Fruit fly (Drosophila melanogaster) whole organism, embryonic: ENCODE measurements around the gene CG13248.
A peak's percentile ranks its signal among the peaks of the same experiment; 100 is the strongest.

Experiments used
- Antp ChIP-seq: fragments of 200-800 bp; sonication (Bioruptor generic); optimal IDR thresholded peaks from 3 replicates; lab custom pipeline; 2016; ENCODE audit warnings: missing biosample characterization, missing genetic modification characterization
- Awh ChIP-seq: fragments of 200-800 bp; sonication (Bioruptor generic); IDR thresholded peaks from 2 replicates; pipeline ENCODE4, ENCODE4 v1.3.6; 2022; ENCODE audit warnings: missing biosample characterization, missing genetic modification characterization
- CG11456 ChIP-seq: fragments of 200-800 bp; sonication (Bioruptor generic); IDR thresholded peaks from 3 replicates; pipeline ENCODE4 v1.3.6; 2022; ENCODE audit warnings: missing biosample characterization, missing genetic modification characterization
- CG14050 ChIP-seq: fragments of 200-800 bp; sonication (Bioruptor generic); IDR thresholded peaks from 3 replicates; pipeline ENCODE4 v1.3.6; 2022; ENCODE audit warnings: missing biosample characterization, missing genetic modification characterization
- CG1647 ChIP-seq: fragments of 200-800 bp; sonication (Bioruptor generic); optimal IDR thresholded peaks from 3 replicates; lab custom pipeline; 2016; ENCODE audit warnings: missing biosample characterization, missing genetic modification characterization
- CG17186 ChIP-seq: fragments of 200-800 bp; sonication (Bioruptor generic); optimal IDR thresholded peaks from 3 replicates; lab custom pipeline; 2017; ENCODE audit warnings: missing biosample characterization, missing genetic modification reagents, missing genetic modification characterization
- CG17912 ChIP-seq: fragments of 200-800 bp; sonication (Bioruptor generic); optimal IDR thresholded peaks from 2 replicates; lab custom pipeline; 2018; ENCODE audit warnings: missing biosample characterization, mild to moderate bottlenecking, missing genetic modification characterization
- CG18599 ChIP-seq: fragments of 200-800 bp; sonication (Bioruptor generic); optimal IDR thresholded peaks from 3 replicates; lab custom pipeline; 2017; ENCODE audit warnings: missing biosample characterization, missing genetic modification characterization, mild to moderate bottlenecking, moderate library complexity, missing genetic modification reagents
- CG18619 ChIP-seq: fragments of 200-800 bp; sonication (Bioruptor generic); optimal IDR thresholded peaks from 3 replicates; lab custom pipeline; 2017; ENCODE audit warnings: missing biosample characterization, mild to moderate bottlenecking, missing genetic modification characterization
- CG2202 ChIP-seq: fragments of 200-800 bp; sonication (Bioruptor generic); optimal IDR thresholded peaks from 2 replicates; lab custom pipeline; 2018; ENCODE audit warnings: missing biosample characterization, mild to moderate bottlenecking, missing genetic modification characterization
- CG30020 ChIP-seq: fragments of 200-800 bp; optimal IDR thresholded peaks from 2 replicates; lab custom pipeline; 2019; ENCODE audit warnings: missing biosample characterization, mild to moderate bottlenecking, missing genetic modification characterization, moderate library complexity
- CG34376 ChIP-seq: fragments of 200-800 bp; sonication (Bioruptor generic); optimal IDR thresholded peaks from 2 replicates; lab custom pipeline; 2018; ENCODE audit warnings: missing biosample characterization, mild to moderate bottlenecking, missing genetic modification characterization
- CG4707 ChIP-seq: fragments of 200-800 bp; sonication (Bioruptor generic); optimal IDR thresholded peaks from 2 replicates; lab custom pipeline; 2018; ENCODE audit warnings: missing biosample characterization, mild to moderate bottlenecking, missing genetic modification characterization, moderate library complexity
- CG6813 ChIP-seq: fragments of 200-800 bp; sonication (Bioruptor generic); optimal IDR thresholded peaks from 2 replicates; lab custom pipeline; 2017; ENCODE audit warnings: missing biosample characterization, missing genetic modification characterization, mild to moderate bottlenecking, moderate library complexity, missing genetic modification reagents
- CG8290 ChIP-seq, 3 experiments: fragments of 200-800 bp; sonication (Bioruptor generic); optimal IDR thresholded peaks; 2 replicates each; lab custom pipeline; 2016 to 2019; ENCODE audit warnings: missing biosample characterization in 3 of 3, missing genetic modification characterization in 3 of 3, mild to moderate bottlenecking in 2 of 3, moderate library complexity in 1 of 3
- CG9437 ChIP-seq: fragments of 200-800 bp; sonication (Bioruptor generic); optimal IDR thresholded peaks from 2 replicates; lab custom pipeline; 2018; ENCODE audit warnings: missing biosample characterization, mild to moderate bottlenecking, missing genetic modification characterization
- CG9817 ChIP-seq: fragments of 200-800 bp; sonication (Bioruptor generic); optimal IDR thresholded peaks from 2 replicates; lab custom pipeline; 2018; ENCODE audit warnings: missing biosample characterization, mild to moderate bottlenecking, missing genetic modification characterization, moderate library complexity
- Dref ChIP-seq: fragments of 200-800 bp; sonication (Bioruptor generic); IDR thresholded peaks from 2 replicates; pipeline ENCODE4 v1.3.6; 2022; ENCODE audit warnings: missing biosample characterization, missing genetic modification characterization
- GATAe ChIP-seq: fragments of 200-800 bp; sonication (Bioruptor generic); conservative IDR thresholded peaks from 2 replicates; pipeline ENCODE4 v1.3.6; 2022; ENCODE audit warnings: missing biosample characterization, missing genetic modification characterization
- Gug ChIP-seq: fragments of 200-800 bp; sonication (Bioruptor generic); IDR thresholded peaks from 4 replicates; pipeline ENCODE4 v1.3.6; 2022; ENCODE audit warnings: missing biosample characterization, missing genetic modification characterization
- HLHmδ ChIP-seq: fragments of 200-800 bp; sonication (Bioruptor generic); optimal IDR thresholded peaks from 2 replicates; lab custom pipeline; 2018; ENCODE audit warnings: missing biosample characterization, mild to moderate bottlenecking, missing genetic modification characterization, moderate library complexity
- Hmr ChIP-seq: fragments of 200-800 bp; sonication (Bioruptor generic); optimal IDR thresholded peaks from 3 replicates; lab custom pipeline; 2017; ENCODE audit warnings: mild to moderate bottlenecking, missing biosample characterization, missing genetic modification reagents, missing genetic modification characterization
- MBD-R2 ChIP-seq: fragments of 200-800 bp; sonication (Bioruptor generic); IDR thresholded peaks from 2 replicates; pipeline ENCODE4 v1.3.6; 2022; ENCODE audit warnings: missing biosample characterization, missing genetic modification characterization
- Med ChIP-seq: fragments of 200-800 bp; sonication (Bioruptor generic); peaks from one replicate; lab custom pipeline; 2016; ENCODE audit warnings: missing biosample characterization, missing genetic modification characterization, mild to moderate bottlenecking, inconsistent platforms, moderate library complexity
- Meics ChIP-seq: fragments of 200-800 bp; sonication (Bioruptor generic); optimal IDR thresholded peaks from 2 replicates; lab custom pipeline; 2017; ENCODE audit warnings: missing biosample characterization, mild to moderate bottlenecking, missing genetic modification characterization
- Myb ChIP-seq: fragments of 200-800 bp; sonication (Bioruptor generic); optimal IDR thresholded peaks from 2 replicates; lab custom pipeline; 2016; ENCODE audit warnings: missing biosample characterization, missing genetic modification characterization
- Opbp ChIP-seq: fragments of 200-800 bp; sonication (Bioruptor generic); IDR thresholded peaks from 3 replicates; pipeline ENCODE4 v1.3.6; 2022; ENCODE audit warnings: missing biosample characterization, missing genetic modification characterization; ENCODE audit not compliant: partially characterized antibody
- cg ChIP-seq: fragments of 200-800 bp; sonication (Bioruptor generic); optimal IDR thresholded peaks from 3 replicates; lab custom pipeline; 2019; ENCODE audit warnings: missing biosample characterization, mild to moderate bottlenecking, missing genetic modification characterization, moderate library complexity
- croc ChIP-seq: fragments of 200-800 bp; sonication (Bioruptor generic); conservative IDR thresholded peaks from 3 replicates; pipeline ENCODE4 v1.3.6; 2022; ENCODE audit warnings: missing biosample characterization, missing genetic modification characterization
- dm ChIP-seq: fragments of 200-800 bp; sonication (Bioruptor generic); optimal IDR thresholded peaks from 3 replicates; lab custom pipeline; 2016; ENCODE audit warnings: missing biosample characterization, missing genetic modification characterization
- dysf ChIP-seq: fragments of 200-800 bp; sonication (Bioruptor generic); IDR thresholded peaks from 3 replicates; pipeline ENCODE4 v1.3.6; 2022; ENCODE audit warnings: missing biosample characterization, missing genetic modification characterization
- esg ChIP-seq: fragments of 200-800 bp; sonication (Bioruptor generic); conservative IDR thresholded peaks from 2 replicates; pipeline ENCODE4 v1.3.6; 2022; ENCODE audit warnings: missing biosample characterization, missing genetic modification characterization
- lbe ChIP-seq: fragments of 200-800 bp; sonication (Bioruptor generic); optimal IDR thresholded peaks from 2 replicates; lab custom pipeline; 2016; ENCODE audit warnings: missing biosample characterization, mild to moderate bottlenecking, missing genetic modification characterization
- lov ChIP-seq, 2 experiments: fragments of 200-800 bp in 1 of 2; fragments of >200 bp in 1 of 2; sonication (Bioruptor generic) in 1 of 2; IDR thresholded peaks in 1 of 2; optimal IDR thresholded peaks in 1 of 2; 2 replicates in 1 of 2; 3 replicates in 1 of 2; pipeline versions ENCODE4 v1.3.6 to Lab custom; 2017 to 2022; ENCODE audit warnings: missing biosample characterization in 1 of 2, missing genetic modification characterization in 1 of 2
- nom ChIP-seq: fragments of 200-800 bp; sonication (Bioruptor generic); optimal IDR thresholded peaks from 2 replicates; lab custom pipeline; 2017; ENCODE audit warnings: missing biosample characterization, missing genetic modification characterization, mild to moderate bottlenecking, moderate library complexity, missing genetic modification reagents
- peb ChIP-seq: fragments of 200-800 bp; sonication (Bioruptor generic); IDR thresholded peaks from 2 replicates; pipeline ENCODE4 v1.3.6; 2022; ENCODE audit warnings: missing biosample characterization, missing genetic modification characterization
- run ChIP-seq: fragments of 200-800 bp; sonication (Bioruptor generic); optimal IDR thresholded peaks from 3 replicates; lab custom pipeline; 2018; ENCODE audit warnings: missing biosample characterization, mild to moderate bottlenecking, missing genetic modification characterization
- schlank ChIP-seq: fragments of 200-800 bp; sonication (Bioruptor generic); optimal IDR thresholded peaks from 2 replicates; lab custom pipeline; 2018; ENCODE audit warnings: missing biosample characterization, mild to moderate bottlenecking, missing genetic modification characterization
- sens ChIP-seq: fragments of 200-800 bp; sonication (Bioruptor generic); peaks from one replicate; lab custom pipeline; 2016; ENCODE audit warnings: missing biosample characterization, missing genetic modification characterization
- shn ChIP-seq: fragments of 200-800 bp; sonication (Bioruptor generic); optimal IDR thresholded peaks from 3 replicates; lab custom pipeline; 2016; ENCODE audit warnings: missing biosample characterization, missing genetic modification characterization
- sima ChIP-seq: fragments of 200-800 bp; sonication (Bioruptor generic); optimal IDR thresholded peaks from 2 replicates; lab custom pipeline; 2016; ENCODE audit warnings: missing biosample characterization, missing genetic modification characterization
- sug ChIP-seq: fragments of 200-800 bp; optimal IDR thresholded peaks from 2 replicates; lab custom pipeline; 2019; ENCODE audit warnings: missing biosample characterization, mild to moderate bottlenecking, missing genetic modification characterization, moderate library complexity
- tll ChIP-seq, 2 experiments: fragments of 200-800 bp in 1 of 2; fragments of >200 bp in 1 of 2; sonication (Bioruptor generic) in 1 of 2; optimal IDR thresholded peaks; 2 replicates each; lab custom pipeline; 2017 to 2019; ENCODE audit warnings: missing biosample characterization in 2 of 2, missing genetic modification characterization in 2 of 2, mild to moderate bottlenecking in 1 of 2, moderate library complexity in 1 of 2
- trem ChIP-seq: fragments of 200-800 bp; optimal IDR thresholded peaks from 3 replicates; lab custom pipeline; 2019; ENCODE audit warnings: missing biosample characterization, mild to moderate bottlenecking, missing genetic modification characterization, moderate library complexity
- tup ChIP-seq: fragments of 200-800 bp; sonication (Bioruptor generic); optimal IDR thresholded peaks from 2 replicates; lab custom pipeline; 2016; ENCODE audit warnings: missing biosample characterization, mild to moderate bottlenecking, missing genetic modification characterization, moderate library complexity
- vfl ChIP-seq: fragments of 200-800 bp; sonication (Bioruptor generic); optimal IDR thresholded peaks from 2 replicates; lab custom pipeline; 2016; ENCODE audit warnings: missing biosample characterization, missing genetic modification characterization
- wdn ChIP-seq: fragments of 200-800 bp; sonication (Bioruptor generic); IDR thresholded peaks from 2 replicates; pipeline ENCODE4 v1.3.6; 2022; ENCODE audit warnings: missing biosample characterization, missing genetic modification characterization
- yki ChIP-seq: fragments of >200 bp; optimal IDR thresholded peaks from 3 replicates; lab custom pipeline; 2018

Gene CG13248

dm6 chr3L:20395257-20395909 is 15.0 kb downstream of the CG13248 start (continued):
- TF ChIP-seq HLHmδ (GFP tag; lab: Kevin White, UChicago) = no peak

DNA sequence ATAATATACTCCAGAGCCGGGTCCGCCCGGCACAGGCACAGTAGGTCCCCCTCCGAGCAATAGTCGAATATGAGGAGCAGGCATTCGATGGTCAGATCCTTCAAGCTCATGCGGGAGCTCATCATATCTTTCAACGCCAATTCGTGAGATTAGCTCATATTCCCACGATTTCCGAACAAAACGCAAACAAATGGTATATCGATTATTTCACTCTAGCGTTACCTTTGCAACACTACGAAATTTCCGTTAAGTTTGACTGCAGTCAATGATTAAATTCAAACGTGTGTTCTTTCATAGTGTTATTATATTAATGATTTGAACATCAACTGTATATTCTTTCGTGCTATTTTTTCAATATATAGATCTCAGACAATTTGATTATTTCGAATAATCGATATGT is 17.0 kb downstream of the CG13248 start, which contains the start of gene CG33969:
Gene CG33969, minus strand, starts transcription at position 197 of the 400 bp plus-strand sequence.
- peak; percentile 62 for TF ChIP-seq CG17186
- no peak for TF ChIP-seq CG6813 (GFP tag; lab: Kevin White, UChicago)
- no peak for TF ChIP-seq esg (GFP tag; lab: Robert Waterston, UW)
- TF ChIP-seq CG14050 (GFP tag; lab: Robert Waterston, UW) = no peak
- peak; percentile 64 for TF ChIP-seq Dref
- no peak for TF ChIP-seq Gug (GFP tag; lab: Robert Waterston, UW)
- TF ChIP-seq tup (GFP tag; lab: Kevin White, UChicago) = no peak
- no peak for TF ChIP-seq tll (GFP tag; optimal IDR thresholded peaks at IDR 0.05; lab: Kevin White, UChicago)
- no peak for TF ChIP-seq lov (optimal IDR thresholded peaks at IDR 0.05; lab: Kevin White, UChicago)
- TF ChIP-seq lov (GFP tag; IDR thresholded peaks at IDR 0.05; lab: Robert Waterston, UW) = no peak
- no peak for TF ChIP-seq shn (GFP tag; lab: Kevin White, UChicago)
- TF ChIP-seq CG18599 = no peak
- TF ChIP-seq CG4707 (GFP tag; lab: Kevin White, UChicago) = no peak
- TF ChIP-seq Myb (GFP tag; lab: Kevin White, UChicago) = peak; percentile 96
- TF ChIP-seq CG34376 = no peak
- peak; percentile 9 for TF ChIP-seq CG30020 (tag; lab: Kevin White, UChicago)
- TF ChIP-seq Antp (GFP tag; lab: Kevin White, UChicago) = no peak
- no peak for TF ChIP-seq Awh (GFP tag; lab: Robert Waterston, UW)
- TF ChIP-seq croc = no peak
- no peak for TF ChIP-seq CG18619 (GFP tag; lab: Kevin White, UChicago)
- peak; percentile 33 for TF ChIP-seq trem (tag; lab: Kevin White, UChicago)
- no peak for TF ChIP-seq dm (GFP tag; lab: Kevin White, UChicago)
- no peak for TF ChIP-seq GATAe (GFP tag; lab: Robert Waterston, UW)
- TF ChIP-seq lbe (GFP tag; lab: Kevin White, UChicago) = peak; percentile 21
- TF ChIP-seq CG11456 (GFP tag; lab: Robert Waterston, UW) = no peak
- TF ChIP-seq nom (GFP tag; lab: Kevin White, UChicago) = no peak
- TF ChIP-seq sens (GFP tag; lab: Kevin White, UChicago) = peak; percentile 70
- TF ChIP-seq Opbp (GFP tag; lab: Robert Waterston, UW) = no peak; the same call in 2 of the 3 replicates
- no peak for TF ChIP-seq run (tag; lab: Kevin White, UChicago)
- no peak for TF ChIP-seq Meics (GFP tag; lab: Kevin White, UChicago)
- no peak for TF ChIP-seq CG9817 (tag; lab: Kevin White, UChicago)
- TF ChIP-seq MBD-R2 (GFP tag; lab: Robert Waterston, UW) = peak; percentile 63
- no peak for TF ChIP-seq yki (lab: Kevin White, UChicago)
- no peak for TF ChIP-seq vfl (GFP tag; lab: Kevin White, UChicago)
- TF ChIP-seq Med = peak; percentile 65
- TF ChIP-seq dysf (GFP tag; lab: Robert Waterston, UW) = no peak
- no peak for TF ChIP-seq Hmr
- TF ChIP-seq CG1647 = no peak
- TF ChIP-seq cg (GFP tag; lab: Kevin White, UChicago) = no peak
- peak; percentile 58 for TF ChIP-seq CG9437 (GFP tag; lab: Kevin White, UChicago)
- TF ChIP-seq CG8290 (GFP tag; optimal IDR thresholded peaks at IDR 0.05; lab: Kevin White, UChicago) = no peak
- TF ChIP-seq CG8290 (tag; optimal IDR thresholded peaks at IDR 0.05; lab: Kevin White, UChicago) = peak in 1 of 2 experiments; percentile 40
- peak; percentile 2 for TF ChIP-seq sug
- no peak for TF ChIP-seq schlank (tag; lab: Kevin White, UChicago)
- no peak for TF ChIP-seq peb
- TF ChIP-seq sima (GFP tag; lab: Kevin White, UChicago) = no peak
- TF ChIP-seq CG17912 (GFP tag; lab: Kevin White, UChicago) = no peak
- no peak for TF ChIP-seq CG2202 (tag; lab: Kevin White, UChicago)
- no peak for TF ChIP-seq wdn (GFP tag; lab: Robert Waterston, UW)
